Worm (Caenorhabditis elegans) whole organism, L3 larva: ENCODE measurements around the gene T19D7.5.

Source experiments
- daf-12 ChIP-seq: fragments of 150-350 bp; optimal IDR thresholded peaks from 2 replicates; lab custom pipeline; 2014; ENCODE audit warnings: missing biosample characterization, missing genetic modification reagents, missing genetic modification characterization
- lin-39 ChIP-seq: fragments of 150-350 bp; optimal IDR thresholded peaks from 2 replicates; lab custom pipeline; 2018; ENCODE audit warnings: missing biosample characterization, missing genetic modification reagents, missing genetic modification characterization
- nhr-11 ChIP-seq: fragments of 150-350 bp; optimal IDR thresholded peaks from 2 replicates; lab custom pipeline; 2014; ENCODE audit warnings: missing biosample characterization, missing genetic modification characterization
- nhr-23 ChIP-seq: fragments of 150-350 bp; optimal IDR thresholded peaks from 2 replicates; lab custom pipeline; 2014; ENCODE audit warnings: missing biosample characterization, missing genetic modification reagents, missing genetic modification characterization
- nhr-28 ChIP-seq: fragments of 150-350 bp; optimal IDR thresholded peaks from 2 replicates; lab custom pipeline; 2014; ENCODE audit warnings: missing biosample characterization, missing genetic modification characterization
- nhr-76 ChIP-seq: fragments of 150-350 bp; sonication (generic microtip); optimal IDR thresholded peaks from 5 replicates; lab custom pipeline; 2014; ENCODE audit warnings: missing biosample characterization, missing genetic modification characterization
- sea-2 ChIP-seq: fragments of 150-350 bp; sonication (generic microtip); optimal IDR thresholded peaks from 4 replicates; lab custom pipeline; 2014; ENCODE audit warnings: missing biosample characterization, missing genetic modification reagents, missing genetic modification characterization
- ztf-11 ChIP-seq: fragments of 150-350 bp; optimal IDR thresholded peaks from 2 replicates; lab custom pipeline; 2014; ENCODE audit warnings: missing biosample characterization, missing genetic modification characterization

- TF ChIP-seq nhr-76 (tag; lab: Kevin White, UChicago): no peak
- no peak for TF ChIP-seq sea-2 (GFP tag; lab: Kevin White, UChicago)
- TF ChIP-seq lin-39 (tag; lab: Kevin White, UChicago): no peak
- no peak for TF ChIP-seq nhr-28 (tag; lab: Kevin White, UChicago)
- TF ChIP-seq ztf-11 (tag; lab: Kevin White, UChicago): no peak
- no peak for TF ChIP-seq nhr-11
- no peak for TF ChIP-seq nhr-23 (tag; lab: Kevin White, UChicago)
- TF ChIP-seq daf-12 (tag; lab: Kevin White, UChicago): no peak
These were observed 4.6 kb upstream of the T19D7.5 start, which contains the start of gene T19D7.6 for ce11 chrX:670603-671002.
